Worm (Caenorhabditis elegans) whole organism, L2 larva: ENCODE data around the gene nhr-193.

Source experiments
- C34F6.9 ChIP-seq: fragments of 150-350 bp; optimal IDR thresholded peaks from 2 replicates; lab custom pipeline; 2014; ENCODE audit warnings: missing biosample characterization, missing genetic modification characterization
- F13H6.1 ChIP-seq: sonication (generic microtip); optimal IDR thresholded peaks from 2 replicates; lab custom pipeline; 2016; ENCODE audit warnings: missing genetic modification characterization, missing compliant biosample characterization
- R02D3.7 ChIP-seq: fragments of 150-350 bp; optimal IDR thresholded peaks from 2 replicates; lab custom pipeline; 2014; ENCODE audit warnings: missing biosample characterization, missing genetic modification characterization
- aly-2 ChIP-seq: fragments of 150-350 bp; optimal IDR thresholded peaks from 2 replicates; lab custom pipeline; 2014; ENCODE audit warnings: missing biosample characterization, missing genetic modification characterization
- ceh-16 ChIP-seq: fragments of 150-350 bp; optimal IDR thresholded peaks from 2 replicates; lab custom pipeline; 2014; ENCODE audit warnings: missing biosample characterization, missing genetic modification characterization
- ceh-82 ChIP-seq: fragments of 150-350 bp; optimal IDR thresholded peaks from 2 replicates; lab custom pipeline; 2014; ENCODE audit warnings: missing biosample characterization, missing genetic modification characterization
- crh-2 ChIP-seq: sonication (generic microtip); optimal IDR thresholded peaks from 2 replicates; lab custom pipeline; 2017; ENCODE audit warnings: missing biosample characterization, missing genetic modification characterization
- dmd-4 ChIP-seq: sonication (generic microtip); optimal IDR thresholded peaks from 2 replicates; lab custom pipeline; 2017; ENCODE audit warnings: missing biosample characterization, missing genetic modification characterization
- elt-1 ChIP-seq: fragments of 150-350 bp; optimal IDR thresholded peaks from 2 replicates; lab custom pipeline; 2014; ENCODE audit warnings: missing biosample characterization, missing genetic modification characterization
- fos-1 ChIP-seq: fragments of 150-350 bp; optimal IDR thresholded peaks from 2 replicates; lab custom pipeline; 2014; ENCODE audit warnings: missing biosample characterization, missing genetic modification characterization
- lin-11 ChIP-seq: fragments of 150-350 bp; sonication (generic microtip); optimal IDR thresholded peaks from 2 replicates; lab custom pipeline; 2014; ENCODE audit warnings: missing biosample characterization, missing genetic modification characterization, inconsistent platforms, mixed read lengths
- lin-39 ChIP-seq: fragments of 150-350 bp; optimal IDR thresholded peaks from 2 replicates; lab custom pipeline; 2014; ENCODE audit warnings: missing biosample characterization, missing genetic modification reagents, missing genetic modification characterization
- lsy-2 ChIP-seq, 2 experiments: fragments of 150-350 bp in 1 of 2; sonication (generic microtip) in 1 of 2; optimal IDR thresholded peaks; 2 replicates each; lab custom pipeline; 2014 to 2017; ENCODE audit warnings: missing biosample characterization in 2 of 2, missing genetic modification characterization in 2 of 2
- mab-5 ChIP-seq: fragments of 150-350 bp; optimal IDR thresholded peaks from 2 replicates; lab custom pipeline; 2014; ENCODE audit warnings: missing biosample characterization, missing genetic modification characterization
- mbf-1 ChIP-seq: sonication (generic microtip); optimal IDR thresholded peaks from 2 replicates; lab custom pipeline; 2017; ENCODE audit warnings: missing biosample characterization, missing genetic modification characterization
- mdl-1 ChIP-seq, 2 experiments: fragments of 150-350 bp in 1 of 2; sonication (generic microtip) in 1 of 2; optimal IDR thresholded peaks; 2 replicates each; lab custom pipeline; 2017; ENCODE audit warnings: missing biosample characterization in 2 of 2, missing genetic modification characterization in 2 of 2
- nhr-10 ChIP-seq: sonication (generic microtip); optimal IDR thresholded peaks from 2 replicates; lab custom pipeline; 2017; ENCODE audit warnings: missing biosample characterization, missing genetic modification characterization
- nhr-11 ChIP-seq: fragments of 150-350 bp; optimal IDR thresholded peaks from 2 replicates; lab custom pipeline; 2014; ENCODE audit warnings: missing biosample characterization, missing genetic modification characterization
- nhr-12 ChIP-seq: fragments of 150-350 bp; optimal IDR thresholded peaks from 2 replicates; lab custom pipeline; 2014; ENCODE audit warnings: missing biosample characterization, missing genetic modification characterization
- nhr-129 ChIP-seq: fragments of 150-350 bp; optimal IDR thresholded peaks from 2 replicates; lab custom pipeline; 2014; ENCODE audit warnings: missing biosample characterization, missing genetic modification characterization
- nhr-23 ChIP-seq: fragments of 150-350 bp; optimal IDR thresholded peaks from 2 replicates; lab custom pipeline; 2014; ENCODE audit warnings: missing biosample characterization, missing genetic modification reagents, missing genetic modification characterization
- nhr-25 ChIP-seq: fragments of 150-350 bp; sonication (generic microtip); optimal IDR thresholded peaks from 3 replicates; lab custom pipeline; 2014; ENCODE audit warnings: missing biosample characterization, missing genetic modification characterization
- nhr-6 ChIP-seq: fragments of 150-350 bp; optimal IDR thresholded peaks from 2 replicates; lab custom pipeline; 2014; ENCODE audit warnings: missing biosample characterization, missing genetic modification characterization
- nhr-77 ChIP-seq: fragments of 150-350 bp; optimal IDR thresholded peaks from 2 replicates; lab custom pipeline; 2014; ENCODE audit warnings: missing biosample characterization, missing genetic modification characterization
- peb-1 ChIP-seq: fragments of 150-350 bp; optimal IDR thresholded peaks from 2 replicates; lab custom pipeline; 2014; ENCODE audit warnings: missing biosample characterization, missing genetic modification characterization
- sem-4 ChIP-seq: fragments of 150-350 bp; optimal IDR thresholded peaks from 2 replicates; lab custom pipeline; 2014; ENCODE audit warnings: missing biosample characterization, missing genetic modification reagents, missing genetic modification characterization
- skn-1 ChIP-seq: sonication (generic microtip); optimal IDR thresholded peaks from 2 replicates; lab custom pipeline; 2017; ENCODE audit warnings: missing biosample characterization, missing genetic modification characterization
- sma-3 ChIP-seq: sonication (generic microtip); optimal IDR thresholded peaks from 2 replicates; lab custom pipeline; 2016; ENCODE audit warnings: missing genetic modification reagents, missing genetic modification characterization, missing compliant biosample characterization
- sma-9 ChIP-seq, 2 experiments: fragments of 150-350 bp in 1 of 2; sonication (generic microtip) in 1 of 2; optimal IDR thresholded peaks; 2 replicates each; lab custom pipeline; 2014 to 2016; ENCODE audit warnings: missing genetic modification characterization in 2 of 2, mild to moderate bottlenecking in 1 of 2, missing biosample characterization in 1 of 2, missing compliant biosample characterization in 1 of 2, missing genetic modification reagents in 1 of 2, moderate library complexity in 1 of 2
- snpc-4 ChIP-seq: fragments of 150-350 bp; optimal IDR thresholded peaks from 2 replicates; lab custom pipeline; 2014; ENCODE audit warnings: missing biosample characterization, missing genetic modification characterization
- unc-39 ChIP-seq: fragments of 150-350 bp; optimal IDR thresholded peaks from 2 replicates; lab custom pipeline; 2014; ENCODE audit warnings: missing biosample characterization, missing genetic modification characterization
- unc-55 ChIP-seq: fragments of 150-350 bp; sonication (generic microtip); optimal IDR thresholded peaks from 3 replicates; lab custom pipeline; 2014; ENCODE audit warnings: missing biosample characterization, missing genetic modification reagents, missing genetic modification characterization
- zag-1 ChIP-seq: fragments of 150-350 bp; optimal IDR thresholded peaks from 2 replicates; lab custom pipeline; 2014; ENCODE audit warnings: missing biosample characterization, missing genetic modification characterization
- ztf-1 ChIP-seq: fragments of 200-800 bp; sonication (Bioruptor generic); conservative IDR thresholded peaks from 2 replicates; pipeline ENCODE4 v1.3.6; 2022; ENCODE audit warnings: missing genetic modification characterization, missing compliant biosample characterization
- ztf-11 ChIP-seq: sonication (generic microtip); optimal IDR thresholded peaks from 2 replicates; lab custom pipeline; 2017; ENCODE audit warnings: missing biosample characterization, missing genetic modification characterization
- ztf-4 ChIP-seq: fragments of 150-350 bp; optimal IDR thresholded peaks from 2 replicates; lab custom pipeline; 2014; ENCODE audit warnings: missing biosample characterization, missing genetic modification characterization

The nhr-193 gene

ce11 chrV:16342258-16342618, at the start of gene nhr-193:
TSS of gene nhr-193 (plus strand) at chrV:16342308.
- peak; percentile 15 for TF ChIP-seq crh-2 (tag; lab: Kevin White, UChicago)
- peak; percentile 48 for TF ChIP-seq sma-9 (GFP tag; optimal IDR thresholded peaks at IDR 0.05; lab: Kevin White, UChicago)
- TF ChIP-seq sma-9 (tag; optimal IDR thresholded peaks at IDR 0.05; lab: Kevin White, UChicago) = no peak
- no peak for TF ChIP-seq nhr-12 (tag; lab: Kevin White, UChicago)
- TF ChIP-seq nhr-25 (tag; lab: Kevin White, UChicago) = no peak
- TF ChIP-seq fos-1 (tag; lab: Kevin White, UChicago) = peak; percentile 8

DNA sequence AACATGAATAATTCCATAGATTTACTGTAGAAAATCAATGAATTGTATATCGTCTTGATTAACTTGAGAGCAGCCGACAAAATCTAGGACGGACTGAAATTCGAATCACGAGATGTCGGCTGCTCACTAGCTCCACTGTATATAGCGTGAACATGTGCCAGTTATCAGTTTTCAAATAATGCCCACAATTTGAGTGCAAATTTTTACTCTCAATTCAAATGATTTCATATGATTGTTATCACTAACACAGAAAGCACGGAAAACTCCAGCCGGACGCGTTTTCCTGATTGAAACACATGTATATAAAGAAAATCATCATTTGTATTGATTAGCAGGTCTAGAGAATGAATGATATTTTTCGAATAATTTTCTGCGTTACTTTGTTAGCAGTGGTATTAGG, 49.7 kb upstream of the nhr-193 start, which contains the start of gene oac-5:
Gene oac-5 (plus strand): TSS at position 301 of the 400 bp plus-strand sequence.
- no peak for TF ChIP-seq ztf-4 (tag; lab: Kevin White, UChicago)
- TF ChIP-seq R02D3.7 (tag; lab: Kevin White, UChicago) = no peak
- TF ChIP-seq dmd-4 (tag; lab: Kevin White, UChicago) = no peak
- no peak for TF ChIP-seq sem-4 (tag; lab: Kevin White, UChicago)
- no peak for TF ChIP-seq lsy-2 (tag; optimal IDR thresholded peaks at IDR 0.05; lab: Kevin White, UChicago)
- TF ChIP-seq nhr-129 (tag; lab: Kevin White, UChicago) = no peak
- no peak for TF ChIP-seq nhr-6 (tag; lab: Kevin White, UChicago)
- TF ChIP-seq unc-39 (tag; lab: Kevin White, UChicago) = no peak
- TF ChIP-seq lin-11 (tag; lab: Kevin White, UChicago) = no peak
- no peak for TF ChIP-seq mab-5 (tag; lab: Kevin White, UChicago)

ce11 chrV:16297070-16297469, 45.0 kb upstream of the nhr-193 start, which contains the start of gene srbc-83:
TSS of gene srbc-83 (plus strand) at chrV:16297370.
- TF ChIP-seq dmd-4 (tag; lab: Kevin White, UChicago) (no peak), ceh-82 (tag; lab: Kevin White, UChicago) (no peak), snpc-4 (tag; lab: Kevin White, UChicago) (no peak), lsy-2 (tag; optimal IDR thresholded peaks at IDR 0.05; lab: Kevin White, UChicago) (no peak), unc-39 (tag; lab: Kevin White, UChicago) (no peak), ztf-11 (no peak), lin-11 (tag; lab: Kevin White, UChicago) (no peak), nhr-11 (tag; lab: Kevin White, UChicago) (no peak), nhr-25 (tag; lab: Kevin White, UChicago) (no peak), sma-9 (GFP tag; optimal IDR thresholded peaks at IDR 0.05; lab: Kevin White, UChicago) (no peak), sma-9 (tag; optimal IDR thresholded peaks at IDR 0.05; lab: Kevin White, UChicago) (no peak), aly-2 (no peak), elt-1 (tag; lab: Kevin White, UChicago) (no peak), C34F6.9 (tag; lab: Kevin White, UChicago) (no peak), mdl-1 (tag; optimal IDR thresholded peaks at IDR 0.05; lab: Kevin White, UChicago) (no peak), nhr-23 (no peak), ztf-1 (GFP tag; lab: Robert Waterston, UW) (no peak)

DNA sequence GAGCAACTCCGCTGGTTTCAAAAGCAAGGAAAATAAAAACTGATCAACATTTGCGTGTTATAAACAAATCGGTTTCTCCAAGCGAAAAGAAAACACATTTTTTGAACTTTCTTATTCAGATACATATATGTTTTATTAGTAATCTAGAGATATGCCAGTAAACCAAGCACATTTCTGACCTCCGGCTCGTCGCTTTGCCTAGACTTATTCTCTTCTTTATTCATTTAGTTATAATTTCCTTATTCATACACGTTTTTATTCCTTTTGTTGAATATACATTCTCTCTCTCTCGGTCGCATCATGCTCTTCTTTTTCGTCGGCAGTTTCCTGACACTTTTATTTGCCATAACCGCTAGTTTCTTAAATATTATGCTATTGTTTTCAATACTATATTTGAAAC, 43.4 kb upstream of the nhr-193 start, which contains the start of gene srbc-84:
Gene srbc-84 (plus strand): TSS at position 301 of the 400 bp plus-strand sequence.
- no peak for TF ChIP-seq ztf-11

ce11 chrV:16299834-16300233, 42.3 kb upstream of the nhr-193 start:
- TF ChIP-seq ceh-16 (tag; lab: Kevin White, UChicago) = no peak
- TF ChIP-seq zag-1 = no peak
- TF ChIP-seq mdl-1 (tag; optimal IDR thresholded peaks at IDR 0.05; lab: Kevin White, UChicago) = no peak
- TF ChIP-seq sma-3 (GFP tag; lab: Kevin White, UChicago) = no peak
- TF ChIP-seq elt-1 (tag; lab: Kevin White, UChicago) = no peak
- no peak for TF ChIP-seq nhr-77
- no peak for TF ChIP-seq unc-55 (GFP tag; lab: Kevin White, UChicago)
- TF ChIP-seq dmd-4 (tag; lab: Kevin White, UChicago) = no peak
- TF ChIP-seq mbf-1 (tag; lab: Kevin White, UChicago) = no peak
- TF ChIP-seq fos-1 (tag; lab: Kevin White, UChicago) = no peak
- no peak for TF ChIP-seq lin-39 (tag; lab: Kevin White, UChicago)
- TF ChIP-seq nhr-10 = no peak
- TF ChIP-seq F13H6.1 (tag; lab: Kevin White, UChicago) = no peak
- no peak for TF ChIP-seq sma-9 (GFP tag; optimal IDR thresholded peaks at IDR 0.05; lab: Kevin White, UChicago)
- TF ChIP-seq sma-9 (tag; optimal IDR thresholded peaks at IDR 0.05; lab: Kevin White, UChicago) = no peak
- no peak for TF ChIP-seq peb-1
- no peak for TF ChIP-seq skn-1
